Fruit fly (Drosophila melanogaster) whole organism, embryonic: ENCODE results near the gene UQCR-6.4L.

Experiments used
- Blimp-1 ChIP-seq: fragments of 200-800 bp; sonication (Bioruptor generic); optimal IDR thresholded peaks from 3 replicates; lab custom pipeline; 2018; ENCODE audit warnings: missing biosample characterization, missing genetic modification characterization, mild to moderate bottlenecking, moderate library complexity, missing genetic modification reagents
- CG10366 ChIP-seq: fragments of 200-800 bp; sonication (Bioruptor generic); IDR thresholded peaks from 2 replicates; pipeline ENCODE4 v1.3.6; 2022; ENCODE audit warnings: missing biosample characterization, missing genetic modification characterization
- CG10565 ChIP-seq: fragments of 200-800 bp; sonication (Bioruptor generic); optimal IDR thresholded peaks from 3 replicates; lab custom pipeline; 2016; ENCODE audit warnings: missing biosample characterization, mild to moderate bottlenecking, missing genetic modification characterization
- CG11456 ChIP-seq: fragments of 200-800 bp; sonication (Bioruptor generic); IDR thresholded peaks from 3 replicates; pipeline ENCODE4 v1.3.6; 2022; ENCODE audit warnings: missing biosample characterization, missing genetic modification characterization
- CG12769 ChIP-seq: fragments of 200-800 bp; sonication (Bioruptor generic); optimal IDR thresholded peaks from 2 replicates; lab custom pipeline; 2019; ENCODE audit warnings: missing biosample characterization, mild to moderate bottlenecking, missing genetic modification characterization, moderate library complexity
- CG14965 ChIP-seq: fragments of 200-800 bp; sonication (Bioruptor generic); optimal IDR thresholded peaks from 2 replicates; lab custom pipeline; 2016; ENCODE audit warnings: missing biosample characterization, missing genetic modification characterization, borderline replicate concordance
- CG16815 ChIP-seq: fragments of 200-800 bp; sonication (Bioruptor generic); optimal IDR thresholded peaks from 3 replicates; lab custom pipeline; 2017; ENCODE audit warnings: missing biosample characterization, mild to moderate bottlenecking, missing genetic modification characterization
- CG16863 ChIP-seq: fragments of 200-800 bp; sonication (Bioruptor generic); optimal IDR thresholded peaks from 3 replicates; lab custom pipeline; 2016; ENCODE audit warnings: missing biosample characterization, missing genetic modification characterization
- CG17612 ChIP-seq: fragments of 200-800 bp; sonication (Bioruptor generic); IDR thresholded peaks from 2 replicates; pipeline ENCODE4 v1.3.6; 2022; ENCODE audit warnings: missing biosample characterization, missing genetic modification characterization
- CG18262 ChIP-seq: fragments of 200-800 bp; optimal IDR thresholded peaks from 3 replicates; lab custom pipeline; 2019; ENCODE audit warnings: missing biosample characterization, mild to moderate bottlenecking, missing genetic modification characterization, moderate library complexity
- CG2116 ChIP-seq: fragments of 200-800 bp; sonication (Bioruptor generic); optimal IDR thresholded peaks from 3 replicates; lab custom pipeline; 2018; ENCODE audit warnings: missing biosample characterization, mild to moderate bottlenecking, missing genetic modification characterization
- CG2889 ChIP-seq: fragments of 200-800 bp; sonication (Bioruptor generic); IDR thresholded peaks from 3 replicates; pipeline ENCODE4 v1.3.6; 2022; ENCODE audit warnings: missing biosample characterization, missing genetic modification characterization
- CG30403 ChIP-seq: fragments of 200-800 bp; sonication (Bioruptor generic); optimal IDR thresholded peaks from 3 replicates; lab custom pipeline; 2016; ENCODE audit warnings: missing biosample characterization, missing genetic modification characterization
- CG31441 ChIP-seq: fragments of 200-800 bp; sonication (Bioruptor generic); IDR thresholded peaks from 2 replicates; pipeline ENCODE4 v1.3.6; 2022; ENCODE audit warnings: missing biosample characterization, missing genetic modification characterization
- CG32532 ChIP-seq: fragments of 200-800 bp; sonication (Bioruptor generic); IDR thresholded peaks from 2 replicates; pipeline ENCODE4 v1.3.6; 2022; ENCODE audit warnings: missing biosample characterization, missing genetic modification characterization
- CG3407 ChIP-seq: fragments of 200-800 bp; sonication (Bioruptor generic); optimal IDR thresholded peaks from 2 replicates; lab custom pipeline; 2018; ENCODE audit warnings: missing biosample characterization, mild to moderate bottlenecking, missing genetic modification characterization
- CG3847 ChIP-seq: fragments of 200-800 bp; sonication (Bioruptor generic); IDR thresholded peaks from 2 replicates; pipeline ENCODE4 v1.3.6; 2022; ENCODE audit warnings: missing biosample characterization, missing genetic modification characterization
- CG43689 ChIP-seq: fragments of 200-800 bp; sonication (Bioruptor generic); IDR thresholded peaks from 2 replicates; pipeline ENCODE4 v1.3.6; 2022; ENCODE audit warnings: missing biosample characterization, missing genetic modification characterization
- CG5245 ChIP-seq: fragments of 200-800 bp; sonication (Bioruptor generic); optimal IDR thresholded peaks from 3 replicates; lab custom pipeline; 2016; ENCODE audit warnings: missing biosample characterization, missing genetic modification characterization
- CG6175 ChIP-seq: fragments of 200-800 bp; sonication (Bioruptor generic); IDR thresholded peaks from 3 replicates; pipeline ENCODE4 v1.3.6; 2022; ENCODE audit warnings: missing biosample characterization, missing genetic modification characterization
- D ChIP-seq, 2 experiments: fragments of 200-800 bp in 1 of 2; fragments of >200 bp in 1 of 2; sonication (Bioruptor generic) in 1 of 2; optimal IDR thresholded peaks; 2 replicates in 1 of 2; 3 replicates in 1 of 2; lab custom pipeline; 2017; ENCODE audit warnings: mild to moderate bottlenecking in 1 of 2, missing biosample characterization in 1 of 2, missing genetic modification characterization in 1 of 2, missing genetic modification reagents in 1 of 2
- Dp ChIP-seq: fragments of 200-800 bp; sonication (Bioruptor generic); optimal IDR thresholded peaks from 2 replicates; lab custom pipeline; 2018; ENCODE audit warnings: missing biosample characterization, mild to moderate bottlenecking, missing genetic modification characterization, moderate library complexity
- E2f1 ChIP-seq: fragments of 200-800 bp; sonication (Bioruptor generic); IDR thresholded peaks from 2 replicates; pipeline ENCODE4 v1.3.6; 2022; ENCODE audit warnings: missing biosample characterization, missing genetic modification characterization
- E2f2 ChIP-seq: fragments of 200-800 bp; sonication (Bioruptor generic); IDR thresholded peaks from 2 replicates; pipeline ENCODE4 v1.3.6; 2022; ENCODE audit warnings: missing biosample characterization, missing genetic modification characterization
- Fer3 ChIP-seq: fragments of 200-800 bp; sonication (Bioruptor generic); optimal IDR thresholded peaks from 2 replicates; lab custom pipeline; 2018; ENCODE audit warnings: missing biosample characterization, mild to moderate bottlenecking, missing genetic modification characterization, moderate library complexity
- H15 ChIP-seq: fragments of 200-800 bp; sonication (Bioruptor generic); IDR thresholded peaks from 3 replicates; pipeline ENCODE4 v1.3.6; 2022; ENCODE audit warnings: missing biosample characterization, missing genetic modification characterization
- Hmr ChIP-seq: fragments of 200-800 bp; sonication (Bioruptor generic); optimal IDR thresholded peaks from 3 replicates; lab custom pipeline; 2017; ENCODE audit warnings: mild to moderate bottlenecking, missing biosample characterization, missing genetic modification reagents, missing genetic modification characterization
- Oli ChIP-seq: fragments of 200-800 bp; sonication (Bioruptor generic); optimal IDR thresholded peaks from 2 replicates; lab custom pipeline; 2018; ENCODE audit warnings: missing biosample characterization, mild to moderate bottlenecking, missing genetic modification characterization, moderate library complexity
- PHDP ChIP-seq: fragments of 200-800 bp; sonication (Bioruptor generic); optimal IDR thresholded peaks from 3 replicates; lab custom pipeline; 2018; ENCODE audit warnings: missing biosample characterization, mild to moderate bottlenecking, missing genetic modification characterization, moderate library complexity
- Six4 ChIP-seq: fragments of 200-800 bp; sonication (Bioruptor generic); optimal IDR thresholded peaks from 2 replicates; lab custom pipeline; 2016; ENCODE audit warnings: missing biosample characterization, missing genetic modification characterization
- Trl ChIP-seq, 3 experiments: fragments of >200 bp in 2 of 3; fragments of 200-800 bp in 1 of 3; sonication (Bioruptor generic) in 1 of 3; optimal IDR thresholded peaks; 2 replicates in 1 of 3; 3 replicates in 2 of 3; lab custom pipeline; 2016 to 2017; ENCODE audit warnings: missing biosample characterization in 1 of 3, missing genetic modification characterization in 1 of 3
- Xbp1 ChIP-seq: fragments of 200-800 bp; sonication (Bioruptor generic); optimal IDR thresholded peaks from 3 replicates; lab custom pipeline; 2016; ENCODE audit warnings: missing biosample characterization, mild to moderate bottlenecking, missing genetic modification characterization
- YL-1 ChIP-seq: fragments of 200-800 bp; sonication (Bioruptor generic); optimal IDR thresholded peaks from 3 replicates; lab custom pipeline; 2017; ENCODE audit warnings: missing biosample characterization, mild to moderate bottlenecking, missing genetic modification characterization
- bbx ChIP-seq: fragments of 200-800 bp; sonication (Bioruptor generic); IDR thresholded peaks from 2 replicates; pipeline ENCODE4 v1.3.6; 2022; ENCODE audit warnings: missing biosample characterization, missing genetic modification characterization; ENCODE audit not compliant: partially characterized antibody
- cato ChIP-seq: fragments of 200-800 bp; sonication (Bioruptor generic); optimal IDR thresholded peaks from 2 replicates; lab custom pipeline; 2016; ENCODE audit warnings: missing biosample characterization, missing genetic modification characterization, borderline replicate concordance
- chif ChIP-seq, 2 experiments: fragments of 200-800 bp; sonication (Bioruptor generic); optimal IDR thresholded peaks; 3 replicates each; lab custom pipeline; 2016; ENCODE audit warnings: missing biosample characterization in 2 of 2, missing genetic modification characterization in 2 of 2
- ci ChIP-seq: fragments of 200-800 bp; sonication (Bioruptor generic); IDR thresholded peaks from 3 replicates; pipeline ENCODE4 v1.3.6; 2022; ENCODE audit warnings: missing biosample characterization, missing genetic modification characterization
- dmrt99B ChIP-seq: fragments of 200-800 bp; sonication (Bioruptor generic); optimal IDR thresholded peaks from 2 replicates; lab custom pipeline; 2018; ENCODE audit warnings: missing biosample characterization, mild to moderate bottlenecking, missing genetic modification characterization, moderate library complexity
- dysf ChIP-seq: fragments of 200-800 bp; sonication (Bioruptor generic); IDR thresholded peaks from 3 replicates; pipeline ENCODE4 v1.3.6; 2022; ENCODE audit warnings: missing biosample characterization, missing genetic modification characterization
- grau ChIP-seq: fragments of 200-800 bp; optimal IDR thresholded peaks from 3 replicates; lab custom pipeline; 2019; ENCODE audit warnings: missing biosample characterization, mild to moderate bottlenecking, missing genetic modification characterization, moderate library complexity
- ham ChIP-seq: fragments of 200-800 bp; sonication (Bioruptor generic); IDR thresholded peaks from 2 replicates; pipeline ENCODE4 v1.3.6; 2022; ENCODE audit warnings: missing biosample characterization, missing genetic modification characterization
- luna ChIP-seq: fragments of 200-800 bp; sonication (Bioruptor generic); optimal IDR thresholded peaks from 2 replicates; lab custom pipeline; 2016; ENCODE audit warnings: missing biosample characterization, missing genetic modification characterization
- mld ChIP-seq: fragments of 200-800 bp; sonication (Bioruptor generic); IDR thresholded peaks from 3 replicates; pipeline ENCODE4 v1.3.6; 2022; ENCODE audit warnings: missing biosample characterization, missing genetic modification characterization; ENCODE audit not compliant: partially characterized antibody
- oc ChIP-seq: fragments of 200-800 bp; sonication (Bioruptor generic); optimal IDR thresholded peaks from 2 replicates; lab custom pipeline; 2018; ENCODE audit warnings: missing biosample characterization, mild to moderate bottlenecking, missing genetic modification characterization, moderate library complexity
- phol ChIP-seq: fragments of 200-800 bp; sonication (Bioruptor generic); optimal IDR thresholded peaks from 3 replicates; lab custom pipeline; 2018; ENCODE audit warnings: missing biosample characterization, mild to moderate bottlenecking, missing genetic modification characterization, moderate library complexity
- prd ChIP-seq, 3 experiments: fragments of >200 bp in 2 of 3; fragments of 200-800 bp in 1 of 3; sonication (Bioruptor generic) in 1 of 3; optimal IDR thresholded peaks in 2 of 3; IDR thresholded peaks in 1 of 3; 2 replicates in 2 of 3; 3 replicates in 1 of 3; pipeline versions ENCODE4 v1.3.6 to Lab custom; 2017 to 2022; ENCODE audit warnings: missing biosample characterization in 1 of 3, missing genetic modification characterization in 1 of 3
- sisA ChIP-seq: fragments of 200-800 bp; sonication (Bioruptor generic); IDR thresholded peaks from 2 replicates; pipeline ENCODE4 v1.3.6; 2022; ENCODE audit warnings: missing biosample characterization, missing genetic modification characterization
- tio ChIP-seq: fragments of 200-800 bp; sonication (Bioruptor generic); optimal IDR thresholded peaks from 2 replicates; lab custom pipeline; 2017; ENCODE audit warnings: missing biosample characterization, missing genetic modification characterization, inconsistent platforms
- zen ChIP-seq: fragments of 200-800 bp; sonication (Bioruptor generic); optimal IDR thresholded peaks from 3 replicates; lab custom pipeline; 2018; ENCODE audit warnings: missing biosample characterization, mild to moderate bottlenecking, missing genetic modification characterization, moderate library complexity

The UQCR-6.4L gene

dm6 chr3L:16544220-16544619 is 22.3 kb upstream of the UQCR-6.4L start (continued):
- TF ChIP-seq PHDP (tag; lab: Kevin White, UChicago), result peak; percentile 35
- peak; percentile 46 for TF ChIP-seq dmrt99B (tag; lab: Kevin White, UChicago)
- peak; percentile 45; the same call in 1 of the 2 replicates for TF ChIP-seq CG10366 (GFP tag; lab: Robert Waterston, UW)
- peak; percentile 3 for TF ChIP-seq Hmr (GFP tag; lab: Kevin White, UChicago)
- TF ChIP-seq CG11456 (GFP tag; lab: Robert Waterston, UW), result 0 out of 3 replicates have a peak, but pooled peaks have one; percentile 22
- peak; percentile 71 for TF ChIP-seq ci (GFP tag; lab: Robert Waterston, UW)
- peak; percentile 71 for TF ChIP-seq Blimp-1 (GFP tag; lab: Kevin White, UChicago)
- TF ChIP-seq Trl (optimal IDR thresholded peaks at IDR 0.05; lab: Kevin White, UChicago), result no peak
- TF ChIP-seq Trl (GFP tag; optimal IDR thresholded peaks at IDR 0.05; lab: Kevin White, UChicago), result peak; percentile 22
- TF ChIP-seq CG12769 (tag; lab: Kevin White, UChicago), result peak; percentile 47
- peak; percentile 51 for TF ChIP-seq tio (GFP tag; lab: Kevin White, UChicago)
- TF ChIP-seq CG6175 (GFP tag; lab: Robert Waterston, UW), result no peak
- no peak for TF ChIP-seq CG18262 (tag; lab: Kevin White, UChicago)
- peak; percentile 62 for TF ChIP-seq sisA (GFP tag; lab: Robert Waterston, UW)
- peak; percentile 61 for TF ChIP-seq Oli
- TF ChIP-seq YL-1 (GFP tag; lab: Kevin White, UChicago), result no peak
- TF ChIP-seq CG31441, result 0 out of 2 replicates have a peak, but pooled peaks have one; percentile 19
- peak; percentile 32 for TF ChIP-seq CG30403 (GFP tag; lab: Kevin White, UChicago)
- no peak for TF ChIP-seq prd (optimal IDR thresholded peaks at IDR 0.05; lab: Kevin White, UChicago)
- TF ChIP-seq prd (GFP tag; IDR thresholded peaks at IDR 0.05; lab: Robert Waterston, UW), result peak; percentile 66; the same call in 2 of the 3 replicates
- no peak for TF ChIP-seq cato
- TF ChIP-seq CG5245 (GFP tag; lab: Kevin White, UChicago), result peak; percentile 20
- TF ChIP-seq phol (tag; lab: Kevin White, UChicago), result peak; percentile 52
- no peak for TF ChIP-seq luna (GFP tag; lab: Kevin White, UChicago)
- peak; percentile 45; the same call in 1 of the 2 replicates for TF ChIP-seq CG32532 (GFP tag; lab: Robert Waterston, UW)
- TF ChIP-seq chif (GFP tag; optimal IDR thresholded peaks at IDR 0.05; lab: Kevin White, UChicago), result peak in 1 of 2 experiments; percentile 65
- TF ChIP-seq CG3847 (GFP tag; lab: Robert Waterston, UW), result peak; percentile 26; the same call in 1 of the 2 replicates
- no peak for TF ChIP-seq CG10565 (GFP tag; lab: Kevin White, UChicago)
- TF ChIP-seq E2f2 (GFP tag; lab: Robert Waterston, UW), result no peak
- peak; percentile 46 for TF ChIP-seq oc (tag; lab: Kevin White, UChicago)
- peak; percentile 30 for TF ChIP-seq CG16815
- TF ChIP-seq CG2889 (GFP tag; lab: Robert Waterston, UW), result no peak
- no peak for TF ChIP-seq CG17612 (GFP tag; lab: Robert Waterston, UW)
- 0 out of 3 replicates have a peak, but pooled peaks have one; percentile 40 for TF ChIP-seq H15
- TF ChIP-seq ham (GFP tag; lab: Robert Waterston, UW), result no peak
- peak; percentile 60 for TF ChIP-seq Xbp1 (GFP tag; lab: Kevin White, UChicago)
- no peak for TF ChIP-seq E2f1 (GFP tag; lab: Robert Waterston, UW)
- no peak for TF ChIP-seq CG43689
- no peak for TF ChIP-seq D (optimal IDR thresholded peaks at IDR 0.05; lab: Kevin White, UChicago)
- TF ChIP-seq D (GFP tag; optimal IDR thresholded peaks at IDR 0.05; lab: Kevin White, UChicago), result peak; percentile 34
- TF ChIP-seq Fer3 (tag; lab: Kevin White, UChicago), result peak; percentile 23
- no peak for TF ChIP-seq CG2116 (GFP tag; lab: Kevin White, UChicago)
- TF ChIP-seq mld (GFP tag; lab: Robert Waterston, UW), result no peak
- TF ChIP-seq CG14965, result no peak
- no peak for TF ChIP-seq zen (tag; lab: Kevin White, UChicago)
- TF ChIP-seq bbx, result no peak
- TF ChIP-seq CG16863 (GFP tag; lab: Kevin White, UChicago), result peak; percentile 48
- no peak for TF ChIP-seq Dp
- TF ChIP-seq CG3407, result peak; percentile 15
- TF ChIP-seq Six4 (GFP tag; lab: Kevin White, UChicago), result peak; percentile 1
- peak; percentile 37; the same call in 1 of the 3 replicates for TF ChIP-seq dysf (GFP tag; lab: Robert Waterston, UW)
- no peak for TF ChIP-seq grau
